Fruit fly (Drosophila melanogaster): ENCODE data around the gene TfIIA-S-2.

TfIIA-S-2 gene

dm6 chrX:1026511-1026910 is 15.1 kb upstream of the TfIIA-S-2 start, which contains the start of the genes CG32814, CG11638 and CG3021 (continued):
- TF ChIP-seq Scr (GFP tag; IDR thresholded peaks at IDR 0.05; ENCODE audit: partially characterized antibody) (peak; percentile 54; the same call in 1 of the 2 replicates), Meics (GFP tag; optimal IDR thresholded peaks at IDR 0.05) (peak; percentile 29), CrebB (tag; optimal IDR thresholded peaks at IDR 0.05) (no peak), gsb (GFP tag; IDR thresholded peaks at IDR 0.05) (no peak), Bdp1 (GFP tag; optimal IDR thresholded peaks at IDR 0.05) (no peak), CG17186 (GFP tag; optimal IDR thresholded peaks at IDR 0.05) (no peak), CG3281 (GFP tag; optimal IDR thresholded peaks at IDR 0.05) (peak; percentile 20), ac (GFP tag; optimal IDR thresholded peaks at IDR 0.05) (no peak), C15 (GFP tag; IDR thresholded peaks at IDR 0.05) (no peak), Atf3 (GFP tag; optimal IDR thresholded peaks at IDR 0.05) (no peak), CG2120 (GFP tag; optimal IDR thresholded peaks at IDR 0.05) (no peak), HmgZ (tag; optimal IDR thresholded peaks at IDR 0.05) (peak; percentile 52), Dip3 (GFP tag; optimal IDR thresholded peaks at IDR 0.05) (no peak), CG15011 (GFP tag; optimal IDR thresholded peaks at IDR 0.05) (no peak), slp2 (GFP tag; optimal IDR thresholded peaks at IDR 0.05) (no peak), hkb (optimal IDR thresholded peaks at IDR 0.05) (no peak), hkb (GFP tag; IDR thresholded peaks at IDR 0.05) (peak; percentile 38; the same call in 1 of the 2 replicates), CG18619 (GFP tag; optimal IDR thresholded peaks at IDR 0.05) (no peak), Ets97D (GFP tag; optimal IDR thresholded peaks at IDR 0.05) (peak; percentile 88), dpn (GFP tag; optimal IDR thresholded peaks at IDR 0.05) (no peak), Chrac-16 (GFP tag; optimal IDR thresholded peaks at IDR 0.05) (no peak), CG11456 (GFP tag; IDR thresholded peaks at IDR 0.05) (no peak), pnt (GFP tag; optimal IDR thresholded peaks at IDR 0.05) (no peak), CG18476 (GFP tag; optimal IDR thresholded peaks at IDR 0.05) (no peak), row (GFP tag; IDR thresholded peaks at IDR 0.05) (no peak; the same call in 2 of the 3 replicates), aop (GFP tag; IDR thresholded peaks at IDR 0.05) (no peak), gcm (GFP tag; optimal IDR thresholded peaks at IDR 0.05) (no peak), CG3995 (GFP tag; optimal IDR thresholded peaks at IDR 0.05) (no peak), B-H1 (GFP tag; IDR thresholded peaks at IDR 0.05) (no peak), tin (GFP tag; optimal IDR thresholded peaks at IDR 0.05) (no peak), sens-2 (GFP tag; IDR thresholded peaks at IDR 0.05) (no peak), Mad (GFP tag; optimal IDR thresholded peaks at IDR 0.05) (no peak), fd102C (GFP tag; optimal IDR thresholded peaks at IDR 0.05) (no peak), GATAe (GFP tag; conservative IDR thresholded peaks at IDR 0.05) (no peak), cas (GFP tag; IDR thresholded peaks at IDR 0.05) (no peak), CG17361 (GFP tag; IDR thresholded peaks at IDR 0.05) (0 out of 3 replicates have a peak, but pooled peaks have one; percentile 21), Six4 (GFP tag; optimal IDR thresholded peaks at IDR 0.05) (no peak), CG7987 (GFP tag; optimal IDR thresholded peaks at IDR 0.05) (peak; percentile 45), Camta (GFP tag; optimal IDR thresholded peaks at IDR 0.05) (no peak), CG7372 (GFP tag; IDR thresholded peaks at IDR 0.05) (no peak), CG17912 (GFP tag; optimal IDR thresholded peaks at IDR 0.05) (peak; percentile 23), disco-r (GFP tag; optimal IDR thresholded peaks at IDR 0.05) (no peak), Hsf (GFP tag; optimal IDR thresholded peaks at IDR 0.05) (no peak), CG43689 (GFP tag; IDR thresholded peaks at IDR 0.05) (no peak), Poxn (GFP tag; IDR thresholded peaks at IDR 0.05) (no peak), cg (GFP tag; optimal IDR thresholded peaks at IDR 0.05) (no peak), ATbp (GFP tag; optimal IDR thresholded peaks at IDR 0.05) (peak; percentile 22), gem (tag; optimal IDR thresholded peaks at IDR 0.05) (no peak), CG9609 (GFP tag; optimal IDR thresholded peaks at IDR 0.05) (no peak), CG16815 (GFP tag; optimal IDR thresholded peaks at IDR 0.05) (no peak), abd-A (tag; optimal IDR thresholded peaks at IDR 0.05) (peak; percentile 33), ttk (GFP tag; IDR thresholded peaks at IDR 0.05) (no peak)

All from whole organism, embryonic.